Fruit fly (Drosophila melanogaster): ENCODE measurements around the gene CG32071.

CG32071 gene

dm6 chr3L:11061200-11061599, 42.5 kb downstream of the CG32071 start, which contains the start of the genes CG6321 and Blos2 (continued):
- TF ChIP-seq Poxn (GFP tag; IDR thresholded peaks at IDR 0.05) = peak; percentile 39; the same call in 1 of the 2 replicates
- peak; percentile 40 for TF ChIP-seq CG5180 (GFP tag; optimal IDR thresholded peaks at IDR 0.05)
- no peak for TF ChIP-seq repo (GFP tag; optimal IDR thresholded peaks at IDR 0.05)
- peak; percentile 63 for TF ChIP-seq CG1603 (tag; optimal IDR thresholded peaks at IDR 0.05)
- peak; percentile 85 for TF ChIP-seq grau (tag; optimal IDR thresholded peaks at IDR 0.05)
- 0 out of 2 replicates have a peak, but pooled peaks have one; percentile 34 for TF ChIP-seq CG17612 (GFP tag; IDR thresholded peaks at IDR 0.05)
- no peak for TF ChIP-seq chinmo (GFP tag; IDR thresholded peaks at IDR 0.05; ENCODE audit: partially characterized antibody)
- TF ChIP-seq CG14860 (GFP tag; IDR thresholded peaks at IDR 0.05; ENCODE audit: partially characterized antibody) = no peak
- TF ChIP-seq CG42726 (GFP tag; IDR thresholded peaks at IDR 0.05; ENCODE audit: partially characterized antibody) = no peak
- no peak for TF ChIP-seq D (optimal IDR thresholded peaks at IDR 0.05)
- peak; percentile 61 for TF ChIP-seq D (GFP tag; optimal IDR thresholded peaks at IDR 0.05)
- TF ChIP-seq dati (GFP tag; IDR thresholded peaks at IDR 0.05) = no peak
- no peak for TF ChIP-seq corto (GFP tag; optimal IDR thresholded peaks at IDR 0.05)
- TF ChIP-seq kah (GFP tag; optimal IDR thresholded peaks at IDR 0.05) = peak; percentile 33
- peak; percentile 54 for TF ChIP-seq CG10543 (GFP tag; optimal IDR thresholded peaks at IDR 0.05)
- peak in 1 of 3 experiments; percentile 72 for TF ChIP-seq lola (GFP tag; optimal IDR thresholded peaks at IDR 0.05)
- TF ChIP-seq Mes4 (GFP tag; optimal IDR thresholded peaks at IDR 0.05) = peak; percentile 20
- peak in 1 of 2 experiments; percentile 32 for TF ChIP-seq pan (optimal IDR thresholded peaks at IDR 0.05)
- peak in 1 of 2 experiments; percentile 40 for TF ChIP-seq pan (GFP tag; optimal IDR thresholded peaks at IDR 0.05 in 1 of 2, IDR thresholded peaks at IDR 0.05 in 1 of 2)
- peak; percentile 23; the same call in 1 of the 2 replicates for TF ChIP-seq ap (GFP tag; IDR thresholded peaks at IDR 0.05)
- TF ChIP-seq sr (GFP tag; IDR thresholded peaks at IDR 0.05) = no peak
- TF ChIP-seq CG1602 (GFP tag; optimal IDR thresholded peaks at IDR 0.05) = peak; percentile 51
- TF ChIP-seq slp2 (GFP tag; optimal IDR thresholded peaks at IDR 0.05) = peak; percentile 30
- no peak for TF ChIP-seq MESR4 (GFP tag; optimal IDR thresholded peaks at IDR 0.05)
- TF ChIP-seq CG32767 (GFP tag; IDR thresholded peaks at IDR 0.05) = 0 out of 2 replicates have a peak, but pooled peaks have one; percentile 21
- peak; percentile 98 for TF ChIP-seq D19B (GFP tag; optimal IDR thresholded peaks at IDR 0.05)
- peak; percentile 64 for TF ChIP-seq fd3F (GFP tag; optimal IDR thresholded peaks at IDR 0.05)
- peak; percentile 54 for TF ChIP-seq CG12744 (GFP tag; optimal IDR thresholded peaks at IDR 0.05)
- TF ChIP-seq CG11085 (GFP tag; IDR thresholded peaks at IDR 0.05) = no peak
- no peak for TF ChIP-seq otp (GFP tag; IDR thresholded peaks at IDR 0.05)
- peak; percentile 59 for TF ChIP-seq CG1529 (GFP tag; optimal IDR thresholded peaks at IDR 0.05)
- no peak for TF ChIP-seq CG3065 (GFP tag; optimal IDR thresholded peaks at IDR 0.05)
- TF ChIP-seq CG6689 (GFP tag; IDR thresholded peaks at IDR 0.05) = peak; percentile 72
- TF ChIP-seq Atf3 (GFP tag; optimal IDR thresholded peaks at IDR 0.05) = no peak
- TF ChIP-seq slou (GFP tag; optimal IDR thresholded peaks at IDR 0.05) = peak; percentile 8
- TF ChIP-seq CG1792 (GFP tag; optimal IDR thresholded peaks at IDR 0.05) = no peak
- TF ChIP-seq CG7963 (GFP tag; IDR thresholded peaks at IDR 0.05; ENCODE audit: partially characterized antibody) = no peak
- peak; percentile 82 for TF ChIP-seq CG30403 (GFP tag; optimal IDR thresholded peaks at IDR 0.05)
- TF ChIP-seq zf30C (GFP tag; optimal IDR thresholded peaks at IDR 0.05) = no peak
- peak; percentile 59 for TF ChIP-seq run (tag; optimal IDR thresholded peaks at IDR 0.05)
- TF ChIP-seq Elba2 (GFP tag; optimal IDR thresholded peaks at IDR 0.05) = no peak
- peak; percentile 16; the same call in 1 of the 2 replicates for TF ChIP-seq seq (GFP tag; IDR thresholded peaks at IDR 0.05)
- no peak for TF ChIP-seq CG2129 (GFP tag; IDR thresholded peaks at IDR 0.05; ENCODE audit: partially characterized antibody)
- TF ChIP-seq jumu (GFP tag; optimal IDR thresholded peaks at IDR 0.05) = no peak
- no peak for TF ChIP-seq CG43689 (GFP tag; IDR thresholded peaks at IDR 0.05)
- peak; percentile 24 for TF ChIP-seq CG3407 (GFP tag; optimal IDR thresholded peaks at IDR 0.05)
- no peak for TF ChIP-seq pita (GFP tag; optimal IDR thresholded peaks at IDR 0.05)
- peak; percentile 88 for TF ChIP-seq dysf (GFP tag; IDR thresholded peaks at IDR 0.05)
- peak; percentile 68 for TF ChIP-seq CG12104 (GFP tag; optimal IDR thresholded peaks at IDR 0.05)
- TF ChIP-seq klu (GFP tag; IDR thresholded peaks at IDR 0.05) = peak; percentile 52
- TF ChIP-seq Taf1 (GFP tag; IDR thresholded peaks at IDR 0.05) = peak; percentile 40; the same call in 1 of the 2 replicates

Data from whole organism, embryonic.